Worm (Caenorhabditis elegans): ENCODE data around the gene F42A6.6.
A peak's percentile ranks its signal among the peaks of the same experiment; 100 is the strongest.

F42A6.6 gene

ce11 chrIV:3293800-3294493, 42.7 kb downstream of the F42A6.6 start:
- no peak for TF ChIP-seq snu-23 (GFP tag; optimal IDR thresholded peaks at IDR 0.05)
- no peak for TF ChIP-seq swsn-7 (tag; optimal IDR thresholded peaks at IDR 0.05)
- TF ChIP-seq efl-1 (optimal IDR thresholded peaks at IDR 0.05), result no peak
- peak in 1 of 2 experiments; percentile 79 for TF ChIP-seq efl-1 (GFP tag; optimal IDR thresholded peaks at IDR 0.05 in 1 of 2)
- no peak for TF ChIP-seq lir-3 (tag; optimal IDR thresholded peaks at IDR 0.05; ENCODE audit: poor library complexity)
- TF ChIP-seq C16A3.4 (tag; optimal IDR thresholded peaks at IDR 0.05), result no peak
- no peak for TF ChIP-seq ztf-4 (tag; optimal IDR thresholded peaks at IDR 0.05)
- TF ChIP-seq alr-1 (tag; optimal IDR thresholded peaks at IDR 0.05; ENCODE audit: borderline replicate concordance), result peak; percentile 62
- no peak for TF ChIP-seq zip-4 (GFP tag; optimal IDR thresholded peaks at IDR 0.05)

- peak; percentile 26 for TF ChIP-seq blmp-1 (tag; optimal IDR thresholded peaks at IDR 0.05)
- no peak for TF ChIP-seq egl-13 (tag; optimal IDR thresholded peaks at IDR 0.05)
- peak; percentile 70 for TF ChIP-seq nhr-85 (tag)
- no peak for TF ChIP-seq mdl-1 (tag; optimal IDR thresholded peaks at IDR 0.05)
- no peak for TF ChIP-seq fos-1 (tag; optimal IDR thresholded peaks at IDR 0.05)
- TF ChIP-seq nhr-76 (tag; optimal IDR thresholded peaks at IDR 0.05), result no peak
- no peak for TF ChIP-seq efl-1 (optimal IDR thresholded peaks at IDR 0.05)
- no peak for TF ChIP-seq efl-1 (GFP tag; optimal IDR thresholded peaks at IDR 0.05 in 1 of 2)
- TF ChIP-seq lin-13 (GFP tag; optimal IDR thresholded peaks at IDR 0.05), result no peak
- no peak for TF ChIP-seq unc-130 (tag; optimal IDR thresholded peaks at IDR 0.05)
- no peak for TF ChIP-seq unc-30 (tag; optimal IDR thresholded peaks at IDR 0.05)
- no peak for TF ChIP-seq nhr-28 (tag; optimal IDR thresholded peaks at IDR 0.05)
- TF ChIP-seq C16A3.4 (tag; optimal IDR thresholded peaks at IDR 0.05), result no peak
- TF ChIP-seq fkh-10 (GFP tag; optimal IDR thresholded peaks at IDR 0.05), result no peak
- TF ChIP-seq snu-23 (GFP tag; optimal IDR thresholded peaks at IDR 0.05), result peak; percentile 5
- no peak for TF ChIP-seq C04F5.9 (tag; optimal IDR thresholded peaks at IDR 0.05)
- no peak for TF ChIP-seq sox-4 (tag; optimal IDR thresholded peaks at IDR 0.05)
- TF ChIP-seq lin-14 (GFP tag; optimal IDR thresholded peaks at IDR 0.05), result no peak
- TF ChIP-seq nhr-84 (tag; optimal IDR thresholded peaks at IDR 0.05), result no peak
These were observed 44.6 kb downstream of the F42A6.6 start, which contains the start of gene W08E12.8 for ce11 chrIV:3291977-3292561. Gene W08E12.8, plus strand, starts transcription at chrIV:3292371.

ce11 chrIV:3289237-3289636, 47.4 kb downstream of the F42A6.6 start, which contains the start of gene gcy-23:
Gene gcy-23, minus strand, starts transcription at chrIV:3289337.
- TF ChIP-seq Y116A8C.19 (tag; optimal IDR thresholded peaks at IDR 0.05; ENCODE audit: borderline replicate concordance), result no peak
- TF ChIP-seq lsy-2 (tag; optimal IDR thresholded peaks at IDR 0.05), result no peak
- no peak for TF ChIP-seq rnt-1 (tag; optimal IDR thresholded peaks at IDR 0.05)
- no peak for TF ChIP-seq hlh-17 (GFP tag; optimal IDR thresholded peaks at IDR 0.05; ENCODE audit: borderline replicate concordance)
- TF ChIP-seq mab-9 (GFP tag; IDR thresholded peaks at IDR 0.05), result no peak
- TF ChIP-seq tlp-1 (tag; optimal IDR thresholded peaks at IDR 0.05), result no peak
- TF ChIP-seq nhr-47 (tag; optimal IDR thresholded peaks at IDR 0.05), result no peak
- TF ChIP-seq fkh-4 (tag; optimal IDR thresholded peaks at IDR 0.05; ENCODE audit: borderline replicate concordance), result no peak
- no peak for TF ChIP-seq aha-1 (tag; optimal IDR thresholded peaks at IDR 0.05)
- no peak for TF ChIP-seq grh-1 (GFP tag; IDR thresholded peaks at IDR 0.05)
- TF ChIP-seq dpl-1 (GFP tag; optimal IDR thresholded peaks at IDR 0.05), result no peak
- TF ChIP-seq ceh-90 (tag; optimal IDR thresholded peaks at IDR 0.05), result no peak
- no peak for TF ChIP-seq nhr-77 (tag; optimal IDR thresholded peaks at IDR 0.05)
- TF ChIP-seq ztf-4 (tag; optimal IDR thresholded peaks at IDR 0.05), result no peak
- TF ChIP-seq ama-1 (optimal IDR thresholded peaks at IDR 0.05), result no peak
- no peak for TF ChIP-seq alr-1 (tag; optimal IDR thresholded peaks at IDR 0.05; ENCODE audit: borderline replicate concordance)
- no peak for TF ChIP-seq ztf-11 (tag; optimal IDR thresholded peaks at IDR 0.05)

Measured in whole organism, L1 larva.